Worm (Caenorhabditis elegans) whole organism, midembryonic: Measurements from ENCODE around the gene ZC204.13.

Source experiments
- T22C8.4 ChIP-seq: fragments of 200-800 bp; sonication (Bioruptor generic); IDR thresholded peaks from 2 replicates; pipeline ENCODE4 v1.3.6; 2022; ENCODE audit warnings: missing genetic modification characterization, missing compliant biosample characterization
- cog-1 ChIP-seq: sonication (generic microtip); optimal IDR thresholded peaks from 2 replicates; lab custom pipeline; 2016; ENCODE audit warnings: missing genetic modification characterization, missing compliant biosample characterization
- flt-1 ChIP-seq: fragments of 200-800 bp; sonication (Bioruptor generic); IDR thresholded peaks from 2 replicates; pipeline ENCODE4 v1.3.6; 2022; ENCODE audit warnings: missing genetic modification characterization, missing compliant biosample characterization
- med-1 ChIP-seq: sonication (generic microtip); optimal IDR thresholded peaks from 2 replicates; lab custom pipeline; 2017; ENCODE audit warnings: missing genetic modification characterization, mild to moderate bottlenecking, missing compliant biosample characterization, antibody characterized with exemption, missing genetic modification reagents; ENCODE audit not compliant: insufficient read depth
- ref-1 ChIP-seq: fragments of 200-800 bp; sonication (Bioruptor generic); conservative IDR thresholded peaks from 2 replicates; pipeline ENCODE4 v1.3.6; 2022; ENCODE audit warnings: missing genetic modification reagents, missing genetic modification characterization, missing compliant biosample characterization
- tab-1 ChIP-seq: fragments of 200-800 bp; sonication (Bioruptor generic); IDR thresholded peaks from 2 replicates; pipeline ENCODE4 v1.3.6; 2022; ENCODE audit warnings: missing genetic modification characterization, missing compliant biosample characterization
- ztf-23 ChIP-seq: fragments of 200-800 bp; sonication (Bioruptor generic); IDR thresholded peaks from 2 replicates; pipeline ENCODE4 v1.3.6; 2022; ENCODE audit warnings: missing genetic modification reagents, missing genetic modification characterization, missing compliant biosample characterization
- ztf-29 ChIP-seq: fragments of 200-800 bp; sonication (Bioruptor generic); IDR thresholded peaks from 2 replicates; pipeline ENCODE4 v1.3.6; 2022; ENCODE audit warnings: missing genetic modification reagents, missing genetic modification characterization, missing compliant biosample characterization

ce11 chrII:1640496-1640895, 20.3 kb downstream of the ZC204.13 start, which contains the start of gene srh-72:
- no peak for TF ChIP-seq T22C8.4 (GFP tag; lab: Robert Waterston, UW)
- no peak for TF ChIP-seq ztf-29 (GFP tag; lab: Robert Waterston, UW)
- TF ChIP-seq flt-1 (GFP tag; lab: Robert Waterston, UW): no peak
- TF ChIP-seq cog-1: no peak
- TF ChIP-seq ztf-23 (GFP tag; lab: Robert Waterston, UW): no peak
- TF ChIP-seq tab-1 (GFP tag; lab: Robert Waterston, UW): no peak
- no peak for TF ChIP-seq med-1 (GFP tag; lab: Kevin White, UChicago)
- TF ChIP-seq ref-1 (GFP tag; lab: Robert Waterston, UW): no peak
